Fruit fly (Drosophila melanogaster) whole organism, embryonic: Measurements from ENCODE around the gene cmb.

Experiments
- Awh ChIP-seq: fragments of 200-800 bp; sonication (Bioruptor generic); IDR thresholded peaks from 2 replicates; pipeline ENCODE4, ENCODE4 v1.3.6; 2022; ENCODE audit warnings: missing biosample characterization, missing genetic modification characterization
- Bgb ChIP-seq: fragments of 200-800 bp; sonication (Bioruptor generic); IDR thresholded peaks from 2 replicates; pipeline ENCODE4 v1.3.6; 2022; ENCODE audit warnings: missing biosample characterization, missing genetic modification characterization; ENCODE audit not compliant: partially characterized antibody
- C15 ChIP-seq: fragments of 200-800 bp; sonication (Bioruptor generic); IDR thresholded peaks from 3 replicates; pipeline ENCODE4 v1.3.6; 2022; ENCODE audit warnings: missing biosample characterization, missing genetic modification characterization
- CG10147 ChIP-seq: fragments of 200-800 bp; sonication (Bioruptor generic); optimal IDR thresholded peaks from 2 replicates; lab custom pipeline; 2019; ENCODE audit warnings: missing biosample characterization, mild to moderate bottlenecking, missing genetic modification characterization, moderate library complexity
- CG11247 ChIP-seq: fragments of 200-800 bp; sonication (Bioruptor generic); IDR thresholded peaks from 2 replicates; pipeline ENCODE4 v1.3.6; 2022; ENCODE audit warnings: missing biosample characterization, missing genetic modification characterization
- CG12299 ChIP-seq: fragments of 200-800 bp; sonication (Bioruptor generic); optimal IDR thresholded peaks from 2 replicates; lab custom pipeline; 2018; ENCODE audit warnings: missing biosample characterization, mild to moderate bottlenecking, missing genetic modification characterization
- CG12659 ChIP-seq: fragments of 200-800 bp; sonication (Bioruptor generic); optimal IDR thresholded peaks from 3 replicates; lab custom pipeline; 2017; ENCODE audit warnings: mild to moderate bottlenecking, missing biosample characterization, missing genetic modification reagents, missing genetic modification characterization
- CG12769 ChIP-seq: fragments of 200-800 bp; sonication (Bioruptor generic); optimal IDR thresholded peaks from 2 replicates; lab custom pipeline; 2019; ENCODE audit warnings: missing biosample characterization, mild to moderate bottlenecking, missing genetic modification characterization, moderate library complexity
- CG13296 ChIP-seq: fragments of 200-800 bp; sonication (Bioruptor generic); optimal IDR thresholded peaks from 3 replicates; lab custom pipeline; 2018; ENCODE audit warnings: missing biosample characterization, mild to moderate bottlenecking, missing genetic modification characterization
- CG13894 ChIP-seq: fragments of 200-800 bp; sonication (Bioruptor generic); optimal IDR thresholded peaks from 3 replicates; lab custom pipeline; 2018; ENCODE audit warnings: missing biosample characterization, mild to moderate bottlenecking, missing genetic modification characterization, moderate library complexity
- CG14710 ChIP-seq: fragments of 200-800 bp; sonication (Bioruptor generic); optimal IDR thresholded peaks from 3 replicates; lab custom pipeline; 2019; ENCODE audit warnings: missing biosample characterization, mild to moderate bottlenecking, missing genetic modification characterization, moderate library complexity
- CG15073 ChIP-seq: fragments of 200-800 bp; sonication (Bioruptor generic); optimal IDR thresholded peaks from 2 replicates; lab custom pipeline; 2016; ENCODE audit warnings: missing biosample characterization, missing genetic modification characterization
- CG1602 ChIP-seq: fragments of 200-800 bp; sonication (Bioruptor generic); optimal IDR thresholded peaks from 3 replicates; lab custom pipeline; 2016; ENCODE audit warnings: missing biosample characterization, missing genetic modification characterization
- CG18262 ChIP-seq: fragments of 200-800 bp; optimal IDR thresholded peaks from 3 replicates; lab custom pipeline; 2019; ENCODE audit warnings: missing biosample characterization, mild to moderate bottlenecking, missing genetic modification characterization, moderate library complexity
- CG2889 ChIP-seq: fragments of 200-800 bp; sonication (Bioruptor generic); IDR thresholded peaks from 3 replicates; pipeline ENCODE4 v1.3.6; 2022; ENCODE audit warnings: missing biosample characterization, missing genetic modification characterization
- CG4360 ChIP-seq: fragments of 200-800 bp; sonication (Bioruptor generic); IDR thresholded peaks from 2 replicates; pipeline ENCODE4 v1.3.6; 2022; ENCODE audit warnings: missing biosample characterization, missing genetic modification characterization
- CG5953 ChIP-seq: fragments of 200-800 bp; sonication (Bioruptor generic); IDR thresholded peaks from 2 replicates; pipeline ENCODE4 v1.3.6; 2022; ENCODE audit warnings: missing biosample characterization, missing genetic modification characterization
- CG7928 ChIP-seq: fragments of 200-800 bp; sonication (Bioruptor generic); optimal IDR thresholded peaks from 2 replicates; lab custom pipeline; 2017; ENCODE audit warnings: missing biosample characterization, mild to moderate bottlenecking, missing genetic modification characterization
- CG9797 ChIP-seq: fragments of 200-800 bp; sonication (Bioruptor generic); optimal IDR thresholded peaks from 3 replicates; lab custom pipeline; 2018; ENCODE audit warnings: missing biosample characterization, mild to moderate bottlenecking, missing genetic modification characterization
- CHES-1-like ChIP-seq: fragments of 200-800 bp; sonication (Bioruptor generic); optimal IDR thresholded peaks from 2 replicates; lab custom pipeline; 2016; ENCODE audit warnings: missing biosample characterization, missing genetic modification characterization
- Dbx ChIP-seq: fragments of 200-800 bp; sonication (Bioruptor generic); IDR thresholded peaks from 3 replicates; pipeline ENCODE4 v1.3.6; 2022; ENCODE audit warnings: missing biosample characterization, missing genetic modification characterization
- Elba2 ChIP-seq: fragments of 200-800 bp; sonication (Bioruptor generic); optimal IDR thresholded peaks from 3 replicates; lab custom pipeline; 2016; ENCODE audit warnings: missing biosample characterization, missing genetic modification characterization
- Fer1 ChIP-seq: fragments of 200-800 bp; sonication (Bioruptor generic); optimal IDR thresholded peaks from 2 replicates; lab custom pipeline; 2017; ENCODE audit warnings: missing biosample characterization, mild to moderate bottlenecking, missing genetic modification characterization
- GATAe ChIP-seq: fragments of 200-800 bp; sonication (Bioruptor generic); conservative IDR thresholded peaks from 2 replicates; pipeline ENCODE4 v1.3.6; 2022; ENCODE audit warnings: missing biosample characterization, missing genetic modification characterization
- HLH3B ChIP-seq: fragments of 200-800 bp; sonication (Bioruptor generic); IDR thresholded peaks from 2 replicates; pipeline ENCODE4 v1.3.6; 2022; ENCODE audit warnings: missing biosample characterization, missing genetic modification characterization
- Mad ChIP-seq: fragments of 200-800 bp; sonication (Bioruptor generic); optimal IDR thresholded peaks from 2 replicates; lab custom pipeline; 2016; ENCODE audit warnings: missing biosample characterization, missing genetic modification characterization
- Meics ChIP-seq: fragments of 200-800 bp; sonication (Bioruptor generic); optimal IDR thresholded peaks from 2 replicates; lab custom pipeline; 2017; ENCODE audit warnings: missing biosample characterization, mild to moderate bottlenecking, missing genetic modification characterization
- NfI ChIP-seq: fragments of 200-800 bp; sonication (Bioruptor generic); optimal IDR thresholded peaks from 3 replicates; lab custom pipeline; 2018; ENCODE audit warnings: missing biosample characterization, mild to moderate bottlenecking, missing genetic modification characterization, moderate library complexity
- Stat92E ChIP-seq, 3 experiments: fragments of >200 bp in 2 of 3; fragments of 200-800 bp in 1 of 3; sonication (Bioruptor generic) in 1 of 3; optimal IDR thresholded peaks; 2 replicates each; lab custom pipeline; 2017 to 2019; ENCODE audit warnings: missing biosample characterization in 3 of 3, missing genetic modification characterization in 3 of 3, mild to moderate bottlenecking in 1 of 3, moderate library complexity in 1 of 3
- Xrp1 ChIP-seq: fragments of 200-800 bp; sonication (Bioruptor generic); IDR thresholded peaks from 2 replicates; pipeline ENCODE4 v1.3.6; 2022; ENCODE audit warnings: missing biosample characterization, missing genetic modification characterization
- cato ChIP-seq: fragments of 200-800 bp; sonication (Bioruptor generic); optimal IDR thresholded peaks from 2 replicates; lab custom pipeline; 2016; ENCODE audit warnings: missing biosample characterization, missing genetic modification characterization, borderline replicate concordance
- eve ChIP-seq, 2 experiments: fragments of >200 bp; optimal IDR thresholded peaks; 2 replicates each; lab custom pipeline; 2017; ENCODE audit warnings: missing biosample characterization in 2 of 2, missing genetic modification characterization in 2 of 2
- fd96Cb ChIP-seq: fragments of 200-800 bp; sonication (Bioruptor generic); optimal IDR thresholded peaks from 2 replicates; lab custom pipeline; 2018; ENCODE audit warnings: missing biosample characterization, mild to moderate bottlenecking, missing genetic modification characterization, moderate library complexity
- gce ChIP-seq: fragments of 200-800 bp; sonication (Bioruptor generic); IDR thresholded peaks from 3 replicates; pipeline ENCODE4 v1.3.6; 2022; ENCODE audit warnings: missing biosample characterization, missing genetic modification characterization
- gfzf ChIP-seq: fragments of 200-800 bp; sonication (Bioruptor generic); optimal IDR thresholded peaks from 2 replicates; lab custom pipeline; 2016; ENCODE audit warnings: missing biosample characterization, mild to moderate bottlenecking, missing genetic modification characterization, moderate library complexity
- kni ChIP-seq: fragments of 200-800 bp; sonication (Bioruptor generic); optimal IDR thresholded peaks from 3 replicates; lab custom pipeline; 2017; ENCODE audit warnings: mild to moderate bottlenecking, missing biosample characterization, missing genetic modification reagents, missing genetic modification characterization
- knrl ChIP-seq: fragments of 200-800 bp; sonication (Bioruptor generic); IDR thresholded peaks from 3 replicates; pipeline ENCODE4 v1.3.6; 2022; ENCODE audit warnings: missing biosample characterization, missing genetic modification characterization; ENCODE audit not compliant: partially characterized antibody
- nom ChIP-seq: fragments of 200-800 bp; sonication (Bioruptor generic); optimal IDR thresholded peaks from 2 replicates; lab custom pipeline; 2017; ENCODE audit warnings: missing biosample characterization, missing genetic modification characterization, mild to moderate bottlenecking, moderate library complexity, missing genetic modification reagents
- onecut ChIP-seq: fragments of 200-800 bp; sonication (Bioruptor generic); IDR thresholded peaks from 2 replicates; pipeline ENCODE4 v1.3.6; 2022; ENCODE audit warnings: missing biosample characterization, missing genetic modification characterization
- otp ChIP-seq: fragments of 200-800 bp; sonication (Bioruptor generic); IDR thresholded peaks from 3 replicates; pipeline ENCODE4, ENCODE4 v1.3.6; 2022; ENCODE audit warnings: missing biosample characterization, missing genetic modification characterization
- ranshi ChIP-seq: fragments of 200-800 bp; sonication (Bioruptor generic); IDR thresholded peaks from 2 replicates; pipeline ENCODE4 v1.3.6; 2022; ENCODE audit warnings: missing biosample characterization, missing genetic modification characterization
- repo ChIP-seq: fragments of 200-800 bp; sonication (Bioruptor generic); optimal IDR thresholded peaks from 2 replicates; lab custom pipeline; 2016; ENCODE audit warnings: missing biosample characterization, missing genetic modification characterization
- sc ChIP-seq, 3 experiments: fragments of >200 bp in 2 of 3; fragments of 200-800 bp in 1 of 3; sonication (Bioruptor generic) in 1 of 3; optimal IDR thresholded peaks; 2 replicates in 2 of 3; 3 replicates in 1 of 3; lab custom pipeline; 2017; ENCODE audit warnings: mild to moderate bottlenecking in 1 of 3, missing biosample characterization in 1 of 3, missing genetic modification characterization in 1 of 3, missing genetic modification reagents in 1 of 3
- slbo ChIP-seq: fragments of 200-800 bp; sonication (Bioruptor generic); IDR thresholded peaks from 2 replicates; pipeline ENCODE4 v1.3.6; 2022; ENCODE audit warnings: missing biosample characterization, missing genetic modification characterization
- stwl ChIP-seq: fragments of 200-800 bp; sonication (Bioruptor generic); optimal IDR thresholded peaks from 3 replicates; lab custom pipeline; 2018; ENCODE audit warnings: missing biosample characterization, mild to moderate bottlenecking, missing genetic modification characterization, moderate library complexity
- tin ChIP-seq: fragments of 200-800 bp; sonication (Bioruptor generic); optimal IDR thresholded peaks from 3 replicates; lab custom pipeline; 2016; ENCODE audit warnings: missing biosample characterization, missing genetic modification characterization
- tll ChIP-seq, 2 experiments: fragments of 200-800 bp in 1 of 2; fragments of >200 bp in 1 of 2; sonication (Bioruptor generic) in 1 of 2; optimal IDR thresholded peaks; 2 replicates each; lab custom pipeline; 2017 to 2019; ENCODE audit warnings: missing biosample characterization in 2 of 2, missing genetic modification characterization in 2 of 2, mild to moderate bottlenecking in 1 of 2, moderate library complexity in 1 of 2
- tx ChIP-seq: fragments of 200-800 bp; sonication (Bioruptor generic); optimal IDR thresholded peaks from 2 replicates; lab custom pipeline; 2016; ENCODE audit warnings: missing biosample characterization, missing genetic modification characterization

Gene cmb

dm6 chr3L:13479609-13480240 lies 37.3 kb downstream of the cmb start (continued):
- peak; percentile 52 for TF ChIP-seq CG12769 (tag; lab: Kevin White, UChicago)
- peak; percentile 57 for TF ChIP-seq CG12659 (GFP tag; lab: Kevin White, UChicago)
- peak; percentile 6 for TF ChIP-seq nom
- no peak for TF ChIP-seq Bgb (GFP tag; lab: Robert Waterston, UW)
- TF ChIP-seq Awh (GFP tag; lab: Robert Waterston, UW) = 0 out of 2 replicates have a peak, but pooled peaks have one; percentile 13
- 0 out of 3 replicates have a peak, but pooled peaks have one; percentile 23 for TF ChIP-seq Dbx (GFP tag; lab: Robert Waterston, UW)
- TF ChIP-seq CG13894 (tag; lab: Kevin White, UChicago) = peak; percentile 60
- no peak for TF ChIP-seq cato (GFP tag; lab: Kevin White, UChicago)
- TF ChIP-seq Mad = no peak
- no peak for TF ChIP-seq Stat92E (GFP tag; optimal IDR thresholded peaks at IDR 0.05; lab: Kevin White, UChicago)
- no peak for TF ChIP-seq CG14710 (tag; lab: Kevin White, UChicago)
- TF ChIP-seq CG7928 (GFP tag; lab: Kevin White, UChicago) = no peak
- peak; percentile 6 for TF ChIP-seq tin (GFP tag; lab: Kevin White, UChicago)
- peak; percentile 54 for TF ChIP-seq CG13296
- no peak for TF ChIP-seq onecut (GFP tag; lab: Robert Waterston, UW)
- no peak for TF ChIP-seq C15 (GFP tag; lab: Robert Waterston, UW)
- no peak for TF ChIP-seq CG12299 (tag; lab: Kevin White, UChicago)
- TF ChIP-seq slbo (GFP tag; lab: Robert Waterston, UW) = peak; percentile 69
- TF ChIP-seq Meics = peak; percentile 81
- no peak for TF ChIP-seq HLH3B (GFP tag; lab: Robert Waterston, UW)
- TF ChIP-seq sc (optimal IDR thresholded peaks at IDR 0.05; lab: Kevin White, UChicago) = no peak
- TF ChIP-seq sc (GFP tag; optimal IDR thresholded peaks at IDR 0.05; lab: Kevin White, UChicago) = no peak
- TF ChIP-seq CG5953 (GFP tag; lab: Robert Waterston, UW) = no peak
- no peak for TF ChIP-seq gfzf (GFP tag; lab: Kevin White, UChicago)
- peak; percentile 53 for TF ChIP-seq NfI (GFP tag; lab: Kevin White, UChicago)
- TF ChIP-seq fd96Cb (tag; lab: Kevin White, UChicago) = peak; percentile 12
- TF ChIP-seq CG4360 (GFP tag; lab: Robert Waterston, UW) = no peak
- no peak for TF ChIP-seq CG9797
- TF ChIP-seq CG18262 (tag; lab: Kevin White, UChicago) = peak; percentile 39
- TF ChIP-seq CG1602 (GFP tag; lab: Kevin White, UChicago) = peak; percentile 19
- 0 out of 3 replicates have a peak, but pooled peaks have one; percentile 12 for TF ChIP-seq CG2889 (GFP tag; lab: Robert Waterston, UW)
- TF ChIP-seq Elba2 (GFP tag; lab: Kevin White, UChicago) = no peak
- no peak for TF ChIP-seq repo (GFP tag; lab: Kevin White, UChicago)
- TF ChIP-seq GATAe (GFP tag; lab: Robert Waterston, UW) = no peak
- TF ChIP-seq Fer1 (GFP tag; lab: Kevin White, UChicago) = peak; percentile 8
- no peak for TF ChIP-seq gce
- peak; percentile 16; the same call in 1 of the 2 replicates for TF ChIP-seq Xrp1 (GFP tag; lab: Robert Waterston, UW)
- no peak for TF ChIP-seq stwl (tag; lab: Kevin White, UChicago)
- TF ChIP-seq knrl (GFP tag; lab: Robert Waterston, UW) = no peak
- TF ChIP-seq tll (GFP tag; optimal IDR thresholded peaks at IDR 0.05; lab: Kevin White, UChicago) = no peak
- no peak for TF ChIP-seq kni (GFP tag; lab: Kevin White, UChicago)
- no peak for TF ChIP-seq CHES-1-like
- TF ChIP-seq CG15073 (GFP tag; lab: Kevin White, UChicago) = no peak
- TF ChIP-seq eve (GFP tag; optimal IDR thresholded peaks at IDR 0.05; lab: Kevin White, UChicago) = no peak
- peak; percentile 37; the same call in 1 of the 2 replicates for TF ChIP-seq CG11247 (GFP tag; lab: Robert Waterston, UW)
- no peak; the same call in 1 of the 2 replicates for TF ChIP-seq ranshi
- TF ChIP-seq tx (GFP tag; lab: Kevin White, UChicago) = no peak
- TF ChIP-seq CG10147 (GFP tag; lab: Kevin White, UChicago) = peak; percentile 40
- TF ChIP-seq otp = 0 out of 3 replicates have a peak, but pooled peaks have one; percentile 25
